Fruit fly (Drosophila melanogaster): ENCODE results near the gene CG9123.

DNA sequence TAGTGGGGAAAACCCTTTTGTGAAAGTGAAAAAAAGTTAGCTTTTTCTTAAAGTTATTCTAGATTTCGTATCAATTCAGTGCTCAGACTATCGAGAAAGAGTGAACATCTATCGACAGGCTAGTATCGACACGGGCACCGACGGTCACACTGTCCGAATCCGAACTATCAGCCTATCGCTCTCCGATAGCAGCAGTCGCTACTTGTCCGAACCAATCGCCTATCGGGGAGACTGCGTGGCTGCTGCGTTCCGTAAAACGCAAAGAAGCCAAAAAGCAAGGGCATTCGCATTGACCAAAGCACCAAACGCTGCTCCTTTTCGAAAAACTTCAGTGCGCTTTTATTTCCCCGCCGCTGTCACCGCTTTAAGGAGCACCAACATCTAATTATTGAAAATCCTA is 22.6 kb downstream of the CG9123 start, which contains the start of gene Top1:
- no peak for TF ChIP-seq pan (optimal IDR thresholded peaks at IDR 0.05)
- no peak for TF ChIP-seq psq (optimal IDR thresholded peaks at IDR 0.05)
- no peak for TF ChIP-seq EcR (GFP tag; optimal IDR thresholded peaks at IDR 0.05)
- no peak for TF ChIP-seq usp (GFP tag; optimal IDR thresholded peaks at IDR 0.05)
- TF ChIP-seq Dll (optimal IDR thresholded peaks at IDR 0.05): no peak
- TF ChIP-seq CG8478 (optimal IDR thresholded peaks at IDR 0.05): no peak

Data from whole organism.